Fruit fly (Drosophila melanogaster): ENCODE measurements around the gene CG14543.

Gene CG14543

dm6 chr3R:26017771-26018731 lies 38.4 kb upstream of the CG14543 start (continued):
- TF ChIP-seq ro (GFP tag; IDR thresholded peaks at IDR 0.05): peak; percentile 39; the same call in 1 of the 2 replicates
- TF ChIP-seq nerfin-1 (tag; optimal IDR thresholded peaks at IDR 0.05): peak; percentile 86
- TF ChIP-seq cato (GFP tag; optimal IDR thresholded peaks at IDR 0.05; ENCODE audit: borderline replicate concordance): peak; percentile 75
- peak in 1 of 3 experiments; percentile 99 for TF ChIP-seq lola (GFP tag; optimal IDR thresholded peaks at IDR 0.05)
- no peak for TF ChIP-seq CG17912 (GFP tag; optimal IDR thresholded peaks at IDR 0.05)
- TF ChIP-seq CG12071 (GFP tag; optimal IDR thresholded peaks at IDR 0.05): no peak
- TF ChIP-seq Stat92E (GFP tag; optimal IDR thresholded peaks at IDR 0.05): peak in 1 of 3 experiments; percentile 72
- peak; percentile 23 for TF ChIP-seq BtbVII (GFP tag; optimal IDR thresholded peaks at IDR 0.05)
- TF ChIP-seq Eip74EF (GFP tag; optimal IDR thresholded peaks at IDR 0.05): peak in 1 of 2 experiments; percentile 73
- TF ChIP-seq Spps (tag; optimal IDR thresholded peaks at IDR 0.05): peak; percentile 91
- peak; percentile 66 for TF ChIP-seq ATbp (GFP tag; optimal IDR thresholded peaks at IDR 0.05)
- TF ChIP-seq CG4707 (GFP tag; optimal IDR thresholded peaks at IDR 0.05): no peak
- TF ChIP-seq CG14667 (GFP tag; IDR thresholded peaks at IDR 0.05): peak; percentile 59
- TF ChIP-seq ara (GFP tag; IDR thresholded peaks at IDR 0.05): peak; percentile 76; the same call in 1 of the 2 replicates
- no peak for TF ChIP-seq mld (GFP tag; IDR thresholded peaks at IDR 0.05; ENCODE audit: partially characterized antibody)
- peak; percentile 73 for TF ChIP-seq Abd-B (GFP tag; optimal IDR thresholded peaks at IDR 0.05)
- TF ChIP-seq CG10431 (GFP tag; optimal IDR thresholded peaks at IDR 0.05): peak; percentile 61
- peak; percentile 24 for TF ChIP-seq Fer1 (GFP tag; optimal IDR thresholded peaks at IDR 0.05)
- TF ChIP-seq ato (GFP tag; IDR thresholded peaks at IDR 0.05; ENCODE audit: partially characterized antibody): no peak
- peak; percentile 47 for TF ChIP-seq CG5180 (GFP tag; optimal IDR thresholded peaks at IDR 0.05)
- TF ChIP-seq stc (GFP tag; IDR thresholded peaks at IDR 0.05): peak; percentile 76
- TF ChIP-seq chm (GFP tag; IDR thresholded peaks at IDR 0.05): peak; percentile 46; the same call in 1 of the 2 replicates
- peak; percentile 94 for TF ChIP-seq CG7556 (GFP tag; optimal IDR thresholded peaks at IDR 0.05)
- TF ChIP-seq hth (optimal IDR thresholded peaks at IDR 0.05): no peak
- peak; percentile 89 for TF ChIP-seq fd96Cb (tag; optimal IDR thresholded peaks at IDR 0.05)
- peak; percentile 57 for TF ChIP-seq ind (GFP tag; optimal IDR thresholded peaks at IDR 0.05)
- TF ChIP-seq ems (GFP tag; optimal IDR thresholded peaks at IDR 0.05): no peak
- TF ChIP-seq salm (tag; optimal IDR thresholded peaks at IDR 0.05): peak; percentile 80
- TF ChIP-seq Fer3 (tag; optimal IDR thresholded peaks at IDR 0.05): peak; percentile 38
- TF ChIP-seq Hr3 (GFP tag; optimal IDR thresholded peaks at IDR 0.05): peak; percentile 72
- TF ChIP-seq CG11560 (tag; IDR thresholded peaks at IDR 0.05): no peak
- peak; percentile 10 for TF ChIP-seq CG17802 (tag; optimal IDR thresholded peaks at IDR 0.05)
- TF ChIP-seq CG2202 (tag; optimal IDR thresholded peaks at IDR 0.05): peak; percentile 86
- TF ChIP-seq CG1024 (GFP tag; IDR thresholded peaks at IDR 0.05): no peak
- TF ChIP-seq CG13894 (tag; optimal IDR thresholded peaks at IDR 0.05): no peak
- TF ChIP-seq CG2199 (GFP tag; IDR thresholded peaks at IDR 0.05): no peak
- no peak for TF ChIP-seq CG17612 (GFP tag; IDR thresholded peaks at IDR 0.05)
- no peak for TF ChIP-seq Dref (GFP tag; IDR thresholded peaks at IDR 0.05)
- TF ChIP-seq fru (optimal IDR thresholded peaks at IDR 0.05): no peak
- TF ChIP-seq CG11504 (tag; optimal IDR thresholded peaks at IDR 0.05): peak; percentile 80
- TF ChIP-seq CG3281 (GFP tag; optimal IDR thresholded peaks at IDR 0.05): peak; percentile 37
- TF ChIP-seq CG15479 (GFP tag; optimal IDR thresholded peaks at IDR 0.05): peak; percentile 62
- TF ChIP-seq kni (GFP tag; optimal IDR thresholded peaks at IDR 0.05): peak; percentile 65
- peak; percentile 35 for TF ChIP-seq CG6654 (GFP tag; optimal IDR thresholded peaks at IDR 0.05)
- peak; percentile 48 for TF ChIP-seq CrebB (tag; optimal IDR thresholded peaks at IDR 0.05)
- TF ChIP-seq CG31224 (GFP tag; IDR thresholded peaks at IDR 0.05): no peak
- no peak for TF ChIP-seq otp (GFP tag; IDR thresholded peaks at IDR 0.05)
